Fruit fly (Drosophila melanogaster) whole organism, embryonic: ENCODE results near the gene ppk.
A peak's percentile ranks its signal among the peaks of the same experiment; 100 is the strongest.

Source experiments
- Aef1 ChIP-seq: fragments of 200-800 bp; sonication (Bioruptor generic); IDR thresholded peaks from 3 replicates; pipeline ENCODE4 v1.3.6; 2022; ENCODE audit warnings: missing biosample characterization, missing genetic modification characterization
- Awh ChIP-seq: fragments of 200-800 bp; sonication (Bioruptor generic); IDR thresholded peaks from 2 replicates; pipeline ENCODE4, ENCODE4 v1.3.6; 2022; ENCODE audit warnings: missing biosample characterization, missing genetic modification characterization
- B-H1 ChIP-seq: fragments of 200-800 bp; sonication (Bioruptor generic); IDR thresholded peaks from 3 replicates; pipeline ENCODE4 v1.3.6; 2022; ENCODE audit warnings: missing biosample characterization, missing genetic modification characterization
- Bteb2 ChIP-seq: fragments of 200-800 bp; sonication (Bioruptor generic); optimal IDR thresholded peaks from 2 replicates; lab custom pipeline; 2016; ENCODE audit warnings: missing biosample characterization, missing genetic modification characterization
- CG10543 ChIP-seq: fragments of 200-800 bp; sonication (Bioruptor generic); optimal IDR thresholded peaks from 3 replicates; lab custom pipeline; 2017; ENCODE audit warnings: missing biosample characterization, mild to moderate bottlenecking, missing genetic modification characterization, moderate library complexity
- CG11560 ChIP-seq: fragments of 200-800 bp; sonication (Bioruptor generic); IDR thresholded peaks from 3 replicates; pipeline ENCODE4 v1.3.6; 2022; ENCODE audit warnings: missing biosample characterization, missing genetic modification characterization
- CG14014 ChIP-seq: fragments of 200-800 bp; sonication (Bioruptor generic); IDR thresholded peaks from 2 replicates; pipeline ENCODE4 v1.3.6; 2022; ENCODE audit warnings: missing biosample characterization, missing genetic modification characterization
- CG15011 ChIP-seq: fragments of 200-800 bp; sonication (Bioruptor generic); optimal IDR thresholded peaks from 3 replicates; lab custom pipeline; 2018; ENCODE audit warnings: missing biosample characterization, mild to moderate bottlenecking, missing genetic modification characterization
- CG17912 ChIP-seq: fragments of 200-800 bp; sonication (Bioruptor generic); optimal IDR thresholded peaks from 2 replicates; lab custom pipeline; 2018; ENCODE audit warnings: missing biosample characterization, mild to moderate bottlenecking, missing genetic modification characterization
- CG31365 ChIP-seq: fragments of 200-800 bp; sonication (Bioruptor generic); optimal IDR thresholded peaks from 2 replicates; lab custom pipeline; 2018; ENCODE audit warnings: missing biosample characterization, mild to moderate bottlenecking, missing genetic modification characterization
- CG32767 ChIP-seq: fragments of 200-800 bp; sonication (Bioruptor generic); IDR thresholded peaks from 2 replicates; pipeline ENCODE4 v1.3.6; 2022; ENCODE audit warnings: missing biosample characterization, missing genetic modification characterization
- CG3726 ChIP-seq: fragments of 200-800 bp; sonication (Bioruptor generic); IDR thresholded peaks from 3 replicates; pipeline ENCODE4, ENCODE4 v1.3.6; 2022; ENCODE audit warnings: missing biosample characterization, missing genetic modification characterization
- CG3995 ChIP-seq: fragments of 200-800 bp; sonication (Bioruptor generic); optimal IDR thresholded peaks from 3 replicates; lab custom pipeline; 2016; ENCODE audit warnings: missing biosample characterization, missing genetic modification characterization
- CG4360 ChIP-seq: fragments of 200-800 bp; sonication (Bioruptor generic); IDR thresholded peaks from 2 replicates; pipeline ENCODE4 v1.3.6; 2022; ENCODE audit warnings: missing biosample characterization, missing genetic modification characterization
- CG7372 ChIP-seq: fragments of 200-800 bp; sonication (Bioruptor generic); IDR thresholded peaks from 2 replicates; pipeline ENCODE4 v1.3.6; 2022; ENCODE audit warnings: missing biosample characterization, missing genetic modification characterization
- CG8388 ChIP-seq: fragments of 200-800 bp; sonication (Bioruptor generic); optimal IDR thresholded peaks from 2 replicates; lab custom pipeline; 2019; ENCODE audit warnings: missing biosample characterization, mild to moderate bottlenecking, missing genetic modification characterization, moderate library complexity
- Camta ChIP-seq: fragments of 200-800 bp; sonication (Bioruptor generic); optimal IDR thresholded peaks from 2 replicates; lab custom pipeline; 2016; ENCODE audit warnings: missing biosample characterization, missing genetic modification characterization
- D19A ChIP-seq: fragments of 200-800 bp; optimal IDR thresholded peaks from 3 replicates; lab custom pipeline; 2019; ENCODE audit warnings: missing biosample characterization, mild to moderate bottlenecking, missing genetic modification characterization, moderate library complexity
- Deaf1 ChIP-seq: fragments of 200-800 bp; optimal IDR thresholded peaks from 3 replicates; lab custom pipeline; 2019; ENCODE audit warnings: missing biosample characterization, mild to moderate bottlenecking, missing genetic modification characterization, moderate library complexity
- E2f2 ChIP-seq: fragments of 200-800 bp; sonication (Bioruptor generic); IDR thresholded peaks from 2 replicates; pipeline ENCODE4 v1.3.6; 2022; ENCODE audit warnings: missing biosample characterization, missing genetic modification characterization
- Nf-YC ChIP-seq: fragments of 200-800 bp; optimal IDR thresholded peaks from 3 replicates; lab custom pipeline; 2019; ENCODE audit warnings: missing biosample characterization, mild to moderate bottlenecking, missing genetic modification characterization, moderate library complexity
- Scr ChIP-seq: fragments of 200-800 bp; sonication (Bioruptor generic); IDR thresholded peaks from 2 replicates; pipeline ENCODE4 v1.3.6; 2022; ENCODE audit warnings: missing biosample characterization, missing genetic modification characterization; ENCODE audit not compliant: partially characterized antibody
- Six4 ChIP-seq: fragments of 200-800 bp; sonication (Bioruptor generic); optimal IDR thresholded peaks from 2 replicates; lab custom pipeline; 2016; ENCODE audit warnings: missing biosample characterization, missing genetic modification characterization
- abd-A ChIP-seq: fragments of 200-800 bp; sonication (Bioruptor generic); optimal IDR thresholded peaks from 3 replicates; lab custom pipeline; 2019; ENCODE audit warnings: missing biosample characterization, mild to moderate bottlenecking, missing genetic modification characterization, moderate library complexity
- ato ChIP-seq: fragments of 200-800 bp; sonication (Bioruptor generic); IDR thresholded peaks from 2 replicates; pipeline ENCODE4 v1.3.6; 2022; ENCODE audit warnings: missing biosample characterization, missing genetic modification characterization; ENCODE audit not compliant: partially characterized antibody
- bbx ChIP-seq: fragments of 200-800 bp; sonication (Bioruptor generic); IDR thresholded peaks from 2 replicates; pipeline ENCODE4 v1.3.6; 2022; ENCODE audit warnings: missing biosample characterization, missing genetic modification characterization; ENCODE audit not compliant: partially characterized antibody
- chinmo ChIP-seq: fragments of 200-800 bp; sonication (Bioruptor generic); IDR thresholded peaks from 4 replicates; pipeline ENCODE4 v1.3.6; 2022; ENCODE audit warnings: missing biosample characterization, missing genetic modification characterization; ENCODE audit not compliant: partially characterized antibody
- chm ChIP-seq: fragments of 200-800 bp; sonication (Bioruptor generic); IDR thresholded peaks from 2 replicates; pipeline ENCODE4 v1.3.6; 2022; ENCODE audit warnings: missing biosample characterization, missing genetic modification characterization
- crol ChIP-seq: fragments of 200-800 bp; sonication (Bioruptor generic); IDR thresholded peaks from 2 replicates; pipeline ENCODE4 v1.3.6; 2022; ENCODE audit warnings: missing biosample characterization, missing genetic modification characterization
- da ChIP-seq: fragments of 200-800 bp; sonication (Bioruptor generic); optimal IDR thresholded peaks from 2 replicates; lab custom pipeline; 2016; ENCODE audit warnings: missing biosample characterization, missing genetic modification characterization
- eve ChIP-seq, 2 experiments: fragments of >200 bp; optimal IDR thresholded peaks; 2 replicates each; lab custom pipeline; 2017; ENCODE audit warnings: missing biosample characterization in 2 of 2, missing genetic modification characterization in 2 of 2
- fd64A ChIP-seq: fragments of 200-800 bp; sonication (Bioruptor generic); optimal IDR thresholded peaks from 3 replicates; lab custom pipeline; 2018; ENCODE audit warnings: missing biosample characterization, mild to moderate bottlenecking, missing genetic modification characterization
- hbn ChIP-seq: fragments of 200-800 bp; sonication (Bioruptor generic); IDR thresholded peaks from 2 replicates; pipeline ENCODE4 v1.3.6; 2022; ENCODE audit warnings: missing biosample characterization, missing genetic modification characterization; ENCODE audit not compliant: partially characterized antibody
- kah ChIP-seq: fragments of 200-800 bp; sonication (Bioruptor generic); optimal IDR thresholded peaks from 2 replicates; lab custom pipeline; 2018; ENCODE audit warnings: missing biosample characterization, mild to moderate bottlenecking, missing genetic modification characterization
- lov ChIP-seq, 2 experiments: fragments of 200-800 bp in 1 of 2; fragments of >200 bp in 1 of 2; sonication (Bioruptor generic) in 1 of 2; IDR thresholded peaks in 1 of 2; optimal IDR thresholded peaks in 1 of 2; 2 replicates in 1 of 2; 3 replicates in 1 of 2; pipeline versions ENCODE4 v1.3.6 to Lab custom; 2017 to 2022; ENCODE audit warnings: missing biosample characterization in 1 of 2, missing genetic modification characterization in 1 of 2
- mirr ChIP-seq: fragments of 200-800 bp; sonication (Bioruptor generic); optimal IDR thresholded peaks from 3 replicates; lab custom pipeline; 2018; ENCODE audit warnings: missing biosample characterization, mild to moderate bottlenecking, missing genetic modification characterization
- nom ChIP-seq: fragments of 200-800 bp; sonication (Bioruptor generic); optimal IDR thresholded peaks from 2 replicates; lab custom pipeline; 2017; ENCODE audit warnings: missing biosample characterization, missing genetic modification characterization, mild to moderate bottlenecking, moderate library complexity, missing genetic modification reagents
- oc ChIP-seq: fragments of 200-800 bp; sonication (Bioruptor generic); optimal IDR thresholded peaks from 2 replicates; lab custom pipeline; 2018; ENCODE audit warnings: missing biosample characterization, mild to moderate bottlenecking, missing genetic modification characterization, moderate library complexity
- rib ChIP-seq: fragments of 200-800 bp; sonication (Bioruptor generic); IDR thresholded peaks from 2 replicates; pipeline ENCODE4 v1.3.6; 2022; ENCODE audit warnings: missing biosample characterization, missing genetic modification characterization
- sd ChIP-seq: fragments of 200-800 bp; sonication (Bioruptor generic); optimal IDR thresholded peaks from 3 replicates; lab custom pipeline; 2018; ENCODE audit warnings: missing biosample characterization, mild to moderate bottlenecking, missing genetic modification characterization, moderate library complexity
- slou ChIP-seq: fragments of 200-800 bp; sonication (Bioruptor generic); optimal IDR thresholded peaks from 3 replicates; lab custom pipeline; 2016; ENCODE audit warnings: missing biosample characterization, missing genetic modification characterization
- sob ChIP-seq: fragments of 200-800 bp; sonication (Bioruptor generic); IDR thresholded peaks from 2 replicates; pipeline ENCODE4 v1.3.6; 2022; ENCODE audit warnings: missing biosample characterization, missing genetic modification characterization
- sr ChIP-seq: fragments of 200-800 bp; sonication (Bioruptor generic); IDR thresholded peaks from 3 replicates; pipeline ENCODE4 v1.3.6; 2022; ENCODE audit warnings: missing biosample characterization, missing genetic modification characterization
- tgo ChIP-seq: fragments of 200-800 bp; sonication (Bioruptor generic); IDR thresholded peaks from 3 replicates; pipeline ENCODE4 v1.3.6; 2022; ENCODE audit warnings: missing biosample characterization, missing genetic modification characterization
- vvl ChIP-seq: fragments of 200-800 bp; sonication (Bioruptor generic); IDR thresholded peaks from 2 replicates; pipeline ENCODE4 v1.3.6; 2022; ENCODE audit warnings: missing biosample characterization, missing genetic modification characterization
- wor ChIP-seq: fragments of 200-800 bp; sonication (Bioruptor generic); IDR thresholded peaks from 2 replicates; pipeline ENCODE4 v1.3.6; 2022; ENCODE audit warnings: missing biosample characterization, missing genetic modification characterization
- z ChIP-seq: fragments of 200-800 bp; sonication (Bioruptor generic); IDR thresholded peaks from 3 replicates; pipeline ENCODE4 v1.3.6; 2022; ENCODE audit warnings: missing biosample characterization, missing genetic modification characterization

Gene ppk

DNA sequence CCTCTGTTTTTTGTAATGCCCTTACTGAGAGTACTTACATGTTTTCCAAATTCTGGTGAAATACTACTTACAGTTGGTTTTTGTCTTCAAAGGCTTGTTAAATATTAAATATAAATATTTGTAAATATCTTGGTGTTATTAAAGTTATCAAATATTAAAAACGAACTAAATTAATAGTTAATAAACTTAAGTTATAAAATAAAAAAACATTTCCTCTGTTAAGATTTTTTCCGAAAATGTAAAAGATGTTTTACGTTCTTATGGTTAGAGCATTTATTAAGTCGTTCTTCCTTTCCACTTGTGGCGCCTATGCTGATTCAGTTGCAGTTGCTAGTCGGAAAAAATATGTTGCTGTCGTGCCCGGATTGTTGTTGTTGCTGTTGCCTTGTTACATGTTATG lies 32.4 kb upstream of the ppk start:
- TF ChIP-seq CG3726 (GFP tag; lab: Robert Waterston, UW): no peak
- peak; percentile 77 for TF ChIP-seq D19A (tag; lab: Kevin White, UChicago)

DNA sequence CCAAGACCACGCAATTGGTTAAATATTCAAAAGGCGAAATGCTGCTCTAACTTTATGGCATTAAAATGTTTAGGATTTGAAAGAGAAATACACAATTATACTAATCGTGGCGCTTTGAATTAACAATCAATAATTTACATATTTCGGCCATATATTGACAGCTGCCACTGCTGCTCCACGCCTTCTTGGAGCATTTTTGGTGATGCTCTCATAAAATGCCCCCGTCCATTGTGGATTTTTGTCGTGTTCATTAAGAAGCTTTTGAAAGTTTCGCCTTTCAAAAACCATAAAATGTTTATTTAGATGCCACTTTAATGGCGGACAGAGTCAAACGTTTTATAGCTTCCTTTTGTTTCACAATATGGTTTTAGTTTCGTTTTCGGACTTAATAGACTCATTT lies 30.1 kb upstream of the ppk start:
- peak; percentile 97 for TF ChIP-seq abd-A
- peak; percentile 62 for TF ChIP-seq sd
- no peak for TF ChIP-seq CG3995 (GFP tag; lab: Kevin White, UChicago)
- TF ChIP-seq CG11560: no peak
- TF ChIP-seq hbn (GFP tag; lab: Robert Waterston, UW): no peak
- peak; percentile 11 for TF ChIP-seq oc (tag; lab: Kevin White, UChicago)
- peak in 1 of 2 experiments; percentile 21 for TF ChIP-seq eve (GFP tag; optimal IDR thresholded peaks at IDR 0.05; lab: Kevin White, UChicago)
- TF ChIP-seq sr (GFP tag; lab: Robert Waterston, UW): peak; percentile 37; the same call in 1 of the 3 replicates
- TF ChIP-seq vvl: peak; percentile 54; the same call in 1 of the 2 replicates
- peak; percentile 74; the same call in 1 of the 2 replicates for TF ChIP-seq Awh (GFP tag; lab: Robert Waterston, UW)
- TF ChIP-seq Camta (GFP tag; lab: Kevin White, UChicago): no peak
- no peak for TF ChIP-seq da (GFP tag; lab: Kevin White, UChicago)
- TF ChIP-seq CG7372: no peak

DNA sequence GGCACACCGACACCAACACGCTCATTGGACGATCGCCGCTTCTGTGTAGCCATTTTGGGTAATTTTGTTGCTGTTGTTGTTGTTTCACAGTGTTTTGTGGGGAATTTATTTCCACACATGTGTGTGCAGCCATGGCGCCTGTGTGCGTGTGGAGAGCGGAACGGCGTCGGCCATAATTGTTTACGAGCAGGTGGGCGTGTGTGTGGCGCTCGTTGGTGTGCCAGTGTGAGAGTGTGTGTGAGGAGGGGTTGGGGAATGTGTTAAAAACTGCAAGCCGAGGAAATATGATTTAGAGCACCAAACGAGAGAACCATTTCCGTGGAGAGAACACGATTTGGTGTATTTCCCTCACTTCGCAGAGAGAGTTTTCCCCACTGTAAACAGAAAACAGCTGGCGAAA lies 29.4 kb upstream of the ppk start:
- TF ChIP-seq CG10543 (GFP tag; lab: Kevin White, UChicago) (peak; percentile 55), Deaf1 (tag; lab: Kevin White, UChicago) (peak; percentile 69), Aef1 (GFP tag; lab: Robert Waterston, UW) (peak; percentile 81), tgo (GFP tag; lab: Robert Waterston, UW) (no peak), crol (GFP tag; lab: Robert Waterston, UW) (0 out of 2 replicates have a peak, but pooled peaks have one; percentile 34), CG31365 (tag; lab: Kevin White, UChicago) (peak; percentile 29), chinmo (GFP tag; lab: Robert Waterston, UW) (peak; percentile 91), chm (GFP tag; lab: Robert Waterston, UW) (peak; percentile 65), B-H1 (GFP tag; lab: Robert Waterston, UW) (no peak), rib (GFP tag; lab: Robert Waterston, UW) (peak; percentile 58; the same call in 1 of the 2 replicates), CG4360 (peak; percentile 92), z (GFP tag; lab: Robert Waterston, UW) (0 out of 3 replicates have a peak, but pooled peaks have one; percentile 57), slou (no peak), mirr (GFP tag; lab: Kevin White, UChicago) (peak; percentile 74), lov (optimal IDR thresholded peaks at IDR 0.05; lab: Kevin White, UChicago) (no peak), lov (GFP tag; IDR thresholded peaks at IDR 0.05; lab: Robert Waterston, UW) (0 out of 3 replicates have a peak, but pooled peaks have one; percentile 64), CG8388 (no peak), kah (GFP tag; lab: Kevin White, UChicago) (peak; percentile 72), CG17912 (GFP tag; lab: Kevin White, UChicago) (peak; percentile 35), wor (GFP tag; lab: Robert Waterston, UW) (no peak), CG14014 (GFP tag; lab: Robert Waterston, UW) (peak; percentile 22; the same call in 1 of the 2 replicates), nom (GFP tag; lab: Kevin White, UChicago) (peak; percentile 11), Bteb2 (GFP tag; lab: Kevin White, UChicago) (no peak), oc (tag; lab: Kevin White, UChicago) (peak; percentile 67), fd64A (peak; percentile 6), E2f2 (no peak), Six4 (GFP tag; lab: Kevin White, UChicago) (no peak), Nf-YC (tag; lab: Kevin White, UChicago) (peak; percentile 99), bbx (GFP tag; lab: Robert Waterston, UW) (peak; percentile 56), Scr (GFP tag; lab: Robert Waterston, UW) (0 out of 2 replicates have a peak, but pooled peaks have one; percentile 9), CG32767 (peak; percentile 11; the same call in 1 of the 2 replicates), CG15011 (GFP tag; lab: Kevin White, UChicago) (no peak), ato (GFP tag; lab: Robert Waterston, UW) (0 out of 2 replicates have a peak, but pooled peaks have one; percentile 24), sob (GFP tag; lab: Robert Waterston, UW) (peak; percentile 40; the same call in 1 of the 2 replicates)
